Fruit fly (Drosophila melanogaster) whole organism, pupa: ENCODE measurements around the gene CG4597.

Experiments used
- CG10348 ChIP-seq: fragments of 200-800 bp; sonication (Bioruptor generic); IDR thresholded peaks from 2 replicates; pipeline ENCODE4 v1.3.6; 2022; ENCODE audit warnings: missing biosample characterization, missing genetic modification characterization
- CG15710 ChIP-seq: fragments of 200-800 bp; sonication (Bioruptor generic); optimal IDR thresholded peaks from 2 replicates; lab custom pipeline; 2018; ENCODE audit warnings: missing biosample characterization, mild to moderate bottlenecking, missing genetic modification characterization, moderate library complexity
- CG17806 ChIP-seq: fragments of 200-800 bp; sonication (Bioruptor generic); optimal IDR thresholded peaks from 2 replicates; lab custom pipeline; 2018; ENCODE audit warnings: missing biosample characterization, mild to moderate bottlenecking, missing genetic modification characterization, moderate library complexity
- CG9948 ChIP-seq: fragments of 200-800 bp; sonication (Bioruptor generic); optimal IDR thresholded peaks from 2 replicates; lab custom pipeline; 2018; ENCODE audit warnings: missing biosample characterization, mild to moderate bottlenecking, missing genetic modification characterization, moderate library complexity
- Pif1A ChIP-seq: fragments of 200-800 bp; sonication (Bioruptor generic); optimal IDR thresholded peaks from 3 replicates; lab custom pipeline; 2016; ENCODE audit warnings: missing biosample characterization, missing genetic modification characterization

DNA sequence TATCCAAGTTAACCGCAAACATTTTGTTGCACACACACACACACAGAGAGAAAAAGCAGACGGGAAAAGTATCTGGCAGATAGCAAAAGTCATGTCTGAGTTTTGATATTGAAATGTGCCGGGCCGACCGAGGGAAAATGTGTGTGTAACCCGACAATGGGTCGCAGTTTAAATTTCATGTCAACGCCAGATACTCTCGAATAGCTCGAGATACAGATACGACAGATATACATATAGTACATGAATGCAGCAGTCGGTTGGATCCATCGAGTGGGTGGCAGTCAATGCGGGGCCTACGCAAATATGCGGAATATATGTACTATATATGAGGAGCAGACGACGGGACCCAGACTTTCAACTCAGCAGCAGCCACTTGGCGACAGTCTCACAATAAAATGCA lies 46.8 kb downstream of the CG4597 start:
- TF ChIP-seq CG10348 (no peak), CG9948 (no peak), Pif1A (GFP tag; lab: Kevin White, UChicago) (no peak), CG15710 (no peak), CG17806 (tag; lab: Kevin White, UChicago) (no peak)
